Fruit fly (Drosophila melanogaster) whole organism, embryonic: ENCODE measurements around the gene gb.
A peak's percentile ranks its signal among the peaks of the same experiment; 100 is the strongest.

Experiments
- Ada2b ChIP-seq: fragments of 200-800 bp; sonication (Bioruptor generic); IDR thresholded peaks from 2 replicates; pipeline ENCODE4 v1.3.6; 2022; ENCODE audit warnings: missing biosample characterization, missing genetic modification characterization
- B-H2 ChIP-seq: fragments of 200-800 bp; sonication (Bioruptor generic); optimal IDR thresholded peaks from 2 replicates; lab custom pipeline; 2018; ENCODE audit warnings: missing biosample characterization, mild to moderate bottlenecking, missing genetic modification characterization
- CG10431 ChIP-seq: fragments of 200-800 bp; sonication (Bioruptor generic); optimal IDR thresholded peaks from 3 replicates; lab custom pipeline; 2018; ENCODE audit warnings: missing biosample characterization, mild to moderate bottlenecking, missing genetic modification characterization
- CG11093 ChIP-seq: fragments of 200-800 bp; sonication (Bioruptor generic); IDR thresholded peaks from 3 replicates; pipeline ENCODE4 v1.3.6; 2022; ENCODE audit warnings: missing biosample characterization, missing genetic modification characterization
- CG12071 ChIP-seq: fragments of 200-800 bp; sonication (Bioruptor generic); optimal IDR thresholded peaks from 3 replicates; lab custom pipeline; 2018; ENCODE audit warnings: missing biosample characterization, mild to moderate bottlenecking, missing genetic modification characterization
- CG12391 ChIP-seq: fragments of 200-800 bp; sonication (Bioruptor generic); optimal IDR thresholded peaks from 3 replicates; lab custom pipeline; 2018; ENCODE audit warnings: missing biosample characterization, mild to moderate bottlenecking, missing genetic modification characterization, moderate library complexity
- CG12769 ChIP-seq: fragments of 200-800 bp; sonication (Bioruptor generic); optimal IDR thresholded peaks from 2 replicates; lab custom pipeline; 2019; ENCODE audit warnings: missing biosample characterization, mild to moderate bottlenecking, missing genetic modification characterization, moderate library complexity
- CG12942 ChIP-seq: fragments of 200-800 bp; sonication (Bioruptor generic); optimal IDR thresholded peaks from 3 replicates; lab custom pipeline; 2016; ENCODE audit warnings: missing biosample characterization, missing genetic modification characterization
- CG13894 ChIP-seq: fragments of 200-800 bp; sonication (Bioruptor generic); optimal IDR thresholded peaks from 3 replicates; lab custom pipeline; 2018; ENCODE audit warnings: missing biosample characterization, mild to moderate bottlenecking, missing genetic modification characterization, moderate library complexity
- CG1647 ChIP-seq: fragments of 200-800 bp; sonication (Bioruptor generic); optimal IDR thresholded peaks from 3 replicates; lab custom pipeline; 2016; ENCODE audit warnings: missing biosample characterization, missing genetic modification characterization
- CG16779 ChIP-seq: fragments of 200-800 bp; sonication (Bioruptor generic); IDR thresholded peaks from 2 replicates; pipeline ENCODE4 v1.3.6; 2022; ENCODE audit warnings: missing biosample characterization, missing genetic modification characterization
- CG17802 ChIP-seq: fragments of 200-800 bp; sonication (Bioruptor generic); optimal IDR thresholded peaks from 2 replicates; lab custom pipeline; 2018; ENCODE audit warnings: missing biosample characterization, mild to moderate bottlenecking, missing genetic modification characterization, moderate library complexity
- CG2120 ChIP-seq: fragments of 200-800 bp; sonication (Bioruptor generic); optimal IDR thresholded peaks from 3 replicates; lab custom pipeline; 2016; ENCODE audit warnings: missing biosample characterization, missing genetic modification characterization
- CG2202 ChIP-seq: fragments of 200-800 bp; sonication (Bioruptor generic); optimal IDR thresholded peaks from 2 replicates; lab custom pipeline; 2018; ENCODE audit warnings: missing biosample characterization, mild to moderate bottlenecking, missing genetic modification characterization
- CG31388 ChIP-seq: fragments of 200-800 bp; sonication (Bioruptor generic); optimal IDR thresholded peaks from 2 replicates; lab custom pipeline; 2016; ENCODE audit warnings: missing biosample characterization, missing genetic modification characterization
- CG33557 ChIP-seq: fragments of 200-800 bp; sonication (Bioruptor generic); optimal IDR thresholded peaks from 2 replicates; lab custom pipeline; 2019; ENCODE audit warnings: missing biosample characterization, mild to moderate bottlenecking, missing genetic modification characterization, moderate library complexity
- CG43689 ChIP-seq: fragments of 200-800 bp; sonication (Bioruptor generic); IDR thresholded peaks from 2 replicates; pipeline ENCODE4 v1.3.6; 2022; ENCODE audit warnings: missing biosample characterization, missing genetic modification characterization
- CG4854 ChIP-seq: fragments of 200-800 bp; sonication (Bioruptor generic); optimal IDR thresholded peaks from 2 replicates; lab custom pipeline; 2016; ENCODE audit warnings: missing biosample characterization, missing genetic modification characterization, inconsistent platforms
- CG6272 ChIP-seq: fragments of 200-800 bp; sonication (Bioruptor generic); IDR thresholded peaks from 2 replicates; pipeline ENCODE4 v1.3.6; 2022; ENCODE audit warnings: missing biosample characterization, missing genetic modification characterization
- CG7839 ChIP-seq: fragments of 200-800 bp; sonication (Bioruptor generic); optimal IDR thresholded peaks from 3 replicates; lab custom pipeline; 2018; ENCODE audit warnings: missing biosample characterization, mild to moderate bottlenecking, missing genetic modification characterization, moderate library complexity
- Chrac-16 ChIP-seq: fragments of 200-800 bp; sonication (Bioruptor generic); optimal IDR thresholded peaks from 3 replicates; lab custom pipeline; 2016; ENCODE audit warnings: missing biosample characterization, missing genetic modification characterization
- Ets97D ChIP-seq: fragments of 200-800 bp; sonication (Bioruptor generic); optimal IDR thresholded peaks from 3 replicates; lab custom pipeline; 2016; ENCODE audit warnings: missing biosample characterization, missing genetic modification characterization
- GATAe ChIP-seq: fragments of 200-800 bp; sonication (Bioruptor generic); conservative IDR thresholded peaks from 2 replicates; pipeline ENCODE4 v1.3.6; 2022; ENCODE audit warnings: missing biosample characterization, missing genetic modification characterization
- HHEX ChIP-seq: fragments of 200-800 bp; sonication (Bioruptor generic); optimal IDR thresholded peaks from 3 replicates; lab custom pipeline; 2017; ENCODE audit warnings: missing biosample characterization, mild to moderate bottlenecking, missing genetic modification characterization, missing genetic modification reagents
- Hey ChIP-seq: fragments of 200-800 bp; sonication (Bioruptor generic); optimal IDR thresholded peaks from 3 replicates; lab custom pipeline; 2018; ENCODE audit warnings: missing biosample characterization, mild to moderate bottlenecking, missing genetic modification characterization
- Hmx ChIP-seq: fragments of 200-800 bp; sonication (Bioruptor generic); optimal IDR thresholded peaks from 2 replicates; lab custom pipeline; 2016; ENCODE audit warnings: missing biosample characterization, missing genetic modification characterization
- Hsf ChIP-seq: fragments of 200-800 bp; sonication (Bioruptor generic); optimal IDR thresholded peaks from 3 replicates; lab custom pipeline; 2016; ENCODE audit warnings: missing biosample characterization, missing genetic modification characterization
- Meics ChIP-seq: fragments of 200-800 bp; sonication (Bioruptor generic); optimal IDR thresholded peaks from 2 replicates; lab custom pipeline; 2017; ENCODE audit warnings: missing biosample characterization, mild to moderate bottlenecking, missing genetic modification characterization
- Mes4 ChIP-seq: fragments of 200-800 bp; sonication (Bioruptor generic); optimal IDR thresholded peaks from 2 replicates; lab custom pipeline; 2016; ENCODE audit warnings: missing biosample characterization, missing genetic modification characterization
- Nf-YB ChIP-seq: fragments of 200-800 bp; sonication (Bioruptor generic); optimal IDR thresholded peaks from 3 replicates; lab custom pipeline; 2019; ENCODE audit warnings: missing biosample characterization, mild to moderate bottlenecking, missing genetic modification characterization, moderate library complexity
- Pdp1 ChIP-seq, 2 experiments: fragments of 200-800 bp; sonication (Bioruptor generic); optimal IDR thresholded peaks; 3 replicates each; lab custom pipeline; 2016; ENCODE audit warnings: missing biosample characterization in 2 of 2, missing genetic modification characterization in 2 of 2, mild to moderate bottlenecking in 1 of 2, moderate library complexity in 1 of 2
- ara ChIP-seq: fragments of 200-800 bp; sonication (Bioruptor generic); IDR thresholded peaks from 2 replicates; pipeline ENCODE4 v1.3.6; 2022; ENCODE audit warnings: missing biosample characterization, missing genetic modification characterization
- az2 ChIP-seq: fragments of 200-800 bp; sonication (Bioruptor generic); optimal IDR thresholded peaks from 3 replicates; lab custom pipeline; 2016; ENCODE audit warnings: missing biosample characterization, missing genetic modification characterization
- chm ChIP-seq: fragments of 200-800 bp; sonication (Bioruptor generic); IDR thresholded peaks from 2 replicates; pipeline ENCODE4 v1.3.6; 2022; ENCODE audit warnings: missing biosample characterization, missing genetic modification characterization
- chn ChIP-seq: fragments of 200-800 bp; sonication (Bioruptor generic); optimal IDR thresholded peaks from 2 replicates; lab custom pipeline; 2016; ENCODE audit warnings: missing biosample characterization, missing genetic modification characterization
- corto ChIP-seq: fragments of 200-800 bp; sonication (Bioruptor generic); optimal IDR thresholded peaks from 2 replicates; lab custom pipeline; 2016; ENCODE audit warnings: missing biosample characterization, mild to moderate bottlenecking, missing genetic modification characterization, moderate library complexity
- dan ChIP-seq: fragments of 200-800 bp; sonication (Bioruptor generic); IDR thresholded peaks from 2 replicates; pipeline ENCODE4 v1.3.6; 2022; ENCODE audit warnings: missing biosample characterization, missing genetic modification characterization
- dimm ChIP-seq: fragments of 200-800 bp; sonication (Bioruptor generic); IDR thresholded peaks from 2 replicates; pipeline ENCODE4 v1.3.6; 2022; ENCODE audit warnings: missing biosample characterization, missing genetic modification characterization
- emc ChIP-seq: fragments of 200-800 bp; sonication (Bioruptor generic); optimal IDR thresholded peaks from 2 replicates; lab custom pipeline; 2016; ENCODE audit warnings: missing biosample characterization, missing genetic modification characterization
- exex ChIP-seq: fragments of 200-800 bp; sonication (Bioruptor generic); optimal IDR thresholded peaks from 4 replicates; lab custom pipeline; 2018; ENCODE audit warnings: missing biosample characterization, mild to moderate bottlenecking, missing genetic modification characterization, moderate library complexity
- gro ChIP-seq: fragments of 200-800 bp; sonication (Bioruptor generic); optimal IDR thresholded peaks from 2 replicates; lab custom pipeline; 2016; ENCODE audit warnings: missing biosample characterization, missing genetic modification characterization
- lbe ChIP-seq: fragments of 200-800 bp; sonication (Bioruptor generic); optimal IDR thresholded peaks from 2 replicates; lab custom pipeline; 2016; ENCODE audit warnings: missing biosample characterization, mild to moderate bottlenecking, missing genetic modification characterization
- nmo ChIP-seq: fragments of 200-800 bp; sonication (Bioruptor generic); optimal IDR thresholded peaks from 2 replicates; lab custom pipeline; 2018; ENCODE audit warnings: missing biosample characterization, mild to moderate bottlenecking, missing genetic modification characterization, moderate library complexity
- pan ChIP-seq, 4 experiments: fragments of >200 bp in 3 of 4; fragments of 200-800 bp in 1 of 4; sonication (Bioruptor generic) in 1 of 4; optimal IDR thresholded peaks in 3 of 4; IDR thresholded peaks in 1 of 4; 2 replicates each; pipeline versions ENCODE4 v1.3.6 to Lab custom; 2017 to 2022; ENCODE audit warnings: missing biosample characterization in 2 of 4, missing genetic modification characterization in 2 of 4, mixed read lengths in 1 of 4
- pho ChIP-seq: fragments of 200-800 bp; sonication (Bioruptor generic); optimal IDR thresholded peaks from 2 replicates; lab custom pipeline; 2016; ENCODE audit warnings: missing biosample characterization, missing genetic modification characterization
- sr ChIP-seq: fragments of 200-800 bp; sonication (Bioruptor generic); IDR thresholded peaks from 3 replicates; pipeline ENCODE4 v1.3.6; 2022; ENCODE audit warnings: missing biosample characterization, missing genetic modification characterization
- stwl ChIP-seq: fragments of 200-800 bp; sonication (Bioruptor generic); optimal IDR thresholded peaks from 3 replicates; lab custom pipeline; 2018; ENCODE audit warnings: missing biosample characterization, mild to moderate bottlenecking, missing genetic modification characterization, moderate library complexity
- tin ChIP-seq: fragments of 200-800 bp; sonication (Bioruptor generic); optimal IDR thresholded peaks from 3 replicates; lab custom pipeline; 2016; ENCODE audit warnings: missing biosample characterization, missing genetic modification characterization
- zf30C ChIP-seq: fragments of 200-800 bp; sonication (Bioruptor generic); optimal IDR thresholded peaks from 3 replicates; lab custom pipeline; 2018; ENCODE audit warnings: missing biosample characterization, mild to moderate bottlenecking, missing genetic modification characterization

The gb gene

DNA sequence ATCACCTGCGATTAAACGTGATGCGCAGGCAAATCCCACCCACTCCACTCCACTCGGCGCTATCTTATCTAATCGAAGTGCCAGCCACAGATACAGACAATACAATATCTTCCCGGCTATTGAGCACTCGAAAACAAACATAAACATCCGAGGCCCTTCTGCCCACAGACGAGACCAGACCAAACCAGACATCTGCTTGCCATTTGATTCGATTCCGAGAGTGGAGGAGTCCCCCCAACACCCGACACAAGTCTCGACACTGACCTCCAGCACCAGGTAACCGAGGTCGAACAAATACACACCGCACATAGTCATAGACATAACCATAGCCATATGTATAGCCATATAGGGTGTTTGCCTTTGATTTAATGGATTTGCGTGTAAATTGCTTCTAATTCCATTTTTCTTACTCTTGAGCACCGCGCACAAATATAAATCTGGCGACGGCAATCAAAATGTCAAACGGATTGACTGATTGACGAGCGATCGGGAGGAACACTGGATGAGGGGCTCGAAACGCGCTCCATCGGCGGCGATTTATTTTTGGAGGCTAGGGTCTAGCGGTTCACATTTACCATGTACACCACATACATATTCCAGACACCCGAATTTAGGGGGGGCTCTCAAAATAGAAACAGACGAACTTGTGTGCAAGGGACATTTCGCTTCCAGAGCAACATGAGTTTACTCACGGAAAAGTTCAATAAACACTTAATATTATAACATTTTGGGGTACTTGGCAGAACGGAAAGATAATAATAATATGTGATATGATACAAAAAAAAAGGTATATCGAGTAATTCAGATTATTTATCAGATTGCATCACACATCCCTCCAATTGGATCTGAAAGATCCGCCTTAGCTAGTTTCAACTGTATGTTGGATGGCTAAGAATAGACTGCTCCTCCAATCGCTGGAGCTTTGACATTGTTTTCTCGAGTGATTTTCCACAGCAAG is 37.0 kb upstream of the gb start (continued):
- TF ChIP-seq Meics (no peak), Nf-YB (GFP tag; lab: Kevin White, UChicago) (no peak), CG7839 (tag; lab: Kevin White, UChicago) (peak; percentile 21), CG11093 (no peak), CG12071 (GFP tag; lab: Kevin White, UChicago) (no peak), Hsf (GFP tag; lab: Kevin White, UChicago) (no peak), emc (GFP tag; lab: Kevin White, UChicago) (no peak), dan (GFP tag; lab: Robert Waterston, UW) (no peak), CG6272 (no peak), B-H2 (GFP tag; lab: Kevin White, UChicago) (no peak), HHEX (peak; percentile 3), stwl (tag; lab: Kevin White, UChicago) (no peak), Ets97D (GFP tag; lab: Kevin White, UChicago) (no peak), Mes4 (no peak), sr (no peak), Ada2b (GFP tag; lab: Robert Waterston, UW) (no peak), CG17802 (tag; lab: Kevin White, UChicago) (no peak), chn (GFP tag; lab: Kevin White, UChicago) (no peak), CG16779 (GFP tag; lab: Robert Waterston, UW) (no peak), exex (peak; percentile 41), ara (no peak), pan (optimal IDR thresholded peaks at IDR 0.05; lab: Kevin White, UChicago) (no peak), pan (GFP tag; optimal IDR thresholded peaks at IDR 0.05 in 1 of 2, IDR thresholded peaks at IDR 0.05 in 1 of 2) (no peak), CG2202 (tag; lab: Kevin White, UChicago) (no peak), CG12769 (tag; lab: Kevin White, UChicago) (peak; percentile 89), gro (GFP tag; lab: Kevin White, UChicago) (no peak), CG31388 (no peak), zf30C (GFP tag; lab: Kevin White, UChicago) (no peak), Hmx (GFP tag; lab: Kevin White, UChicago) (no peak), pho (GFP tag; lab: Kevin White, UChicago) (no peak), Chrac-16 (no peak), CG4854 (no peak), CG43689 (no peak), Hey (tag; lab: Kevin White, UChicago) (peak; percentile 38), CG1647 (GFP tag; lab: Kevin White, UChicago) (no peak), dimm (GFP tag; lab: Robert Waterston, UW) (no peak), CG2120 (peak; percentile 24), corto (GFP tag; lab: Kevin White, UChicago) (no peak), nmo (GFP tag; lab: Kevin White, UChicago) (no peak), az2 (GFP tag; lab: Kevin White, UChicago) (peak; percentile 12), CG33557 (GFP tag; lab: Kevin White, UChicago) (no peak), lbe (GFP tag; lab: Kevin White, UChicago) (no peak), GATAe (no peak), CG12391 (tag; lab: Kevin White, UChicago) (no peak), CG12942 (GFP tag; lab: Kevin White, UChicago) (no peak), chm (GFP tag; lab: Robert Waterston, UW) (no peak), tin (GFP tag; lab: Kevin White, UChicago) (no peak), CG10431 (peak; percentile 73), CG13894 (tag; lab: Kevin White, UChicago) (peak; percentile 32), Pdp1 (GFP tag; optimal IDR thresholded peaks at IDR 0.05; lab: Kevin White, UChicago) (peak in 1 of 2 experiments; percentile 48)
